Fruit fly (Drosophila melanogaster): ENCODE measurements around the gene CG5715.

dm6 chr3R:24287157-24287556 lies 7.0 kb downstream of the CG5715 start:
- TF ChIP-seq EcR (GFP tag; optimal IDR thresholded peaks at IDR 0.05) (peak; percentile 27), rn (GFP tag; IDR thresholded peaks at IDR 0.05) (no peak), CG9948 (tag; optimal IDR thresholded peaks at IDR 0.05) (no peak), CG10348 (GFP tag; IDR thresholded peaks at IDR 0.05) (no peak), CG8301 (tag; optimal IDR thresholded peaks at IDR 0.05) (no peak), CG14655 (GFP tag; optimal IDR thresholded peaks at IDR 0.05) (no peak), CG12605 (GFP tag; IDR thresholded peaks at IDR 0.05) (no peak), Ets98B (GFP tag; IDR thresholded peaks at IDR 0.05) (no peak), CG32121 (GFP tag; IDR thresholded peaks at IDR 0.05) (no peak), CG34367 (tag; optimal IDR thresholded peaks at IDR 0.05) (no peak)
